Fruit fly (Drosophila melanogaster) whole organism, embryonic: ENCODE measurements around the gene CG42833.

Experiments
- Blimp-1 ChIP-seq: fragments of 200-800 bp; sonication (Bioruptor generic); optimal IDR thresholded peaks from 3 replicates; lab custom pipeline; 2018; ENCODE audit warnings: missing biosample characterization, missing genetic modification characterization, mild to moderate bottlenecking, moderate library complexity, missing genetic modification reagents
- CG10959 ChIP-seq: fragments of 200-800 bp; sonication (Bioruptor generic); IDR thresholded peaks from 2 replicates; pipeline ENCODE4 v1.3.6; 2022; ENCODE audit warnings: missing biosample characterization, missing genetic modification characterization
- CG11093 ChIP-seq: fragments of 200-800 bp; sonication (Bioruptor generic); IDR thresholded peaks from 3 replicates; pipeline ENCODE4 v1.3.6; 2022; ENCODE audit warnings: missing biosample characterization, missing genetic modification characterization
- CG13296 ChIP-seq: fragments of 200-800 bp; sonication (Bioruptor generic); optimal IDR thresholded peaks from 3 replicates; lab custom pipeline; 2018; ENCODE audit warnings: missing biosample characterization, mild to moderate bottlenecking, missing genetic modification characterization
- CG13775 ChIP-seq: fragments of 200-800 bp; sonication (Bioruptor generic); optimal IDR thresholded peaks from 3 replicates; lab custom pipeline; 2017; ENCODE audit warnings: missing biosample characterization, mild to moderate bottlenecking, missing genetic modification characterization
- CG14860 ChIP-seq: fragments of 200-800 bp; sonication (Bioruptor generic); IDR thresholded peaks from 3 replicates; pipeline ENCODE4 v1.3.6; 2022; ENCODE audit warnings: missing biosample characterization, missing genetic modification characterization; ENCODE audit not compliant: partially characterized antibody
- CG14965 ChIP-seq: fragments of 200-800 bp; sonication (Bioruptor generic); optimal IDR thresholded peaks from 2 replicates; lab custom pipeline; 2016; ENCODE audit warnings: missing biosample characterization, missing genetic modification characterization, borderline replicate concordance
- CG15073 ChIP-seq: fragments of 200-800 bp; sonication (Bioruptor generic); optimal IDR thresholded peaks from 2 replicates; lab custom pipeline; 2016; ENCODE audit warnings: missing biosample characterization, missing genetic modification characterization
- CG15269 ChIP-seq: fragments of 200-800 bp; sonication (Bioruptor generic); optimal IDR thresholded peaks from 2 replicates; lab custom pipeline; 2018; ENCODE audit warnings: missing biosample characterization, mild to moderate bottlenecking, missing genetic modification characterization, moderate library complexity
- CG16815 ChIP-seq: fragments of 200-800 bp; sonication (Bioruptor generic); optimal IDR thresholded peaks from 3 replicates; lab custom pipeline; 2017; ENCODE audit warnings: missing biosample characterization, mild to moderate bottlenecking, missing genetic modification characterization
- CG18599 ChIP-seq: fragments of 200-800 bp; sonication (Bioruptor generic); optimal IDR thresholded peaks from 3 replicates; lab custom pipeline; 2017; ENCODE audit warnings: missing biosample characterization, missing genetic modification characterization, mild to moderate bottlenecking, moderate library complexity, missing genetic modification reagents
- CG2116 ChIP-seq: fragments of 200-800 bp; sonication (Bioruptor generic); optimal IDR thresholded peaks from 3 replicates; lab custom pipeline; 2018; ENCODE audit warnings: missing biosample characterization, mild to moderate bottlenecking, missing genetic modification characterization
- CG32532 ChIP-seq: fragments of 200-800 bp; sonication (Bioruptor generic); IDR thresholded peaks from 2 replicates; pipeline ENCODE4 v1.3.6; 2022; ENCODE audit warnings: missing biosample characterization, missing genetic modification characterization
- CG3995 ChIP-seq: fragments of 200-800 bp; sonication (Bioruptor generic); optimal IDR thresholded peaks from 3 replicates; lab custom pipeline; 2016; ENCODE audit warnings: missing biosample characterization, missing genetic modification characterization
- CG4282 ChIP-seq: fragments of 200-800 bp; sonication (Bioruptor generic); optimal IDR thresholded peaks from 2 replicates; lab custom pipeline; 2016; ENCODE audit warnings: missing biosample characterization, missing genetic modification characterization
- CG4707 ChIP-seq: fragments of 200-800 bp; sonication (Bioruptor generic); optimal IDR thresholded peaks from 2 replicates; lab custom pipeline; 2018; ENCODE audit warnings: missing biosample characterization, mild to moderate bottlenecking, missing genetic modification characterization, moderate library complexity
- CG7556 ChIP-seq: fragments of 200-800 bp; sonication (Bioruptor generic); optimal IDR thresholded peaks from 2 replicates; lab custom pipeline; 2017; ENCODE audit warnings: missing biosample characterization, mild to moderate bottlenecking, missing genetic modification characterization
- CG7963 ChIP-seq: fragments of 200-800 bp; sonication (Bioruptor generic); IDR thresholded peaks from 3 replicates; pipeline ENCODE4 v1.3.6; 2022; ENCODE audit warnings: missing biosample characterization, missing genetic modification characterization; ENCODE audit not compliant: partially characterized antibody
- CG9727 ChIP-seq: fragments of 200-800 bp; sonication (Bioruptor generic); optimal IDR thresholded peaks from 3 replicates; lab custom pipeline; 2017; ENCODE audit warnings: missing biosample characterization, mild to moderate bottlenecking, missing genetic modification characterization
- Dp ChIP-seq: fragments of 200-800 bp; sonication (Bioruptor generic); optimal IDR thresholded peaks from 2 replicates; lab custom pipeline; 2018; ENCODE audit warnings: missing biosample characterization, mild to moderate bottlenecking, missing genetic modification characterization, moderate library complexity
- E2f1 ChIP-seq: fragments of 200-800 bp; sonication (Bioruptor generic); IDR thresholded peaks from 2 replicates; pipeline ENCODE4 v1.3.6; 2022; ENCODE audit warnings: missing biosample characterization, missing genetic modification characterization
- GATAe ChIP-seq: fragments of 200-800 bp; sonication (Bioruptor generic); conservative IDR thresholded peaks from 2 replicates; pipeline ENCODE4 v1.3.6; 2022; ENCODE audit warnings: missing biosample characterization, missing genetic modification characterization
- HHEX ChIP-seq: fragments of 200-800 bp; sonication (Bioruptor generic); optimal IDR thresholded peaks from 3 replicates; lab custom pipeline; 2017; ENCODE audit warnings: missing biosample characterization, mild to moderate bottlenecking, missing genetic modification characterization, missing genetic modification reagents
- Hmx ChIP-seq: fragments of 200-800 bp; sonication (Bioruptor generic); optimal IDR thresholded peaks from 2 replicates; lab custom pipeline; 2016; ENCODE audit warnings: missing biosample characterization, missing genetic modification characterization
- Lhr ChIP-seq: fragments of 200-800 bp; sonication (Bioruptor generic); optimal IDR thresholded peaks from 3 replicates; lab custom pipeline; 2017; ENCODE audit warnings: mild to moderate bottlenecking, missing biosample characterization, missing genetic modification reagents, missing genetic modification characterization
- MESR4 ChIP-seq: fragments of 200-800 bp; sonication (Bioruptor generic); optimal IDR thresholded peaks from 2 replicates; lab custom pipeline; 2018; ENCODE audit warnings: missing biosample characterization, mild to moderate bottlenecking, missing genetic modification characterization, moderate library complexity
- Rfx ChIP-seq: fragments of 200-800 bp; sonication (Bioruptor generic); IDR thresholded peaks from 2 replicates; pipeline ENCODE4 v1.3.6; 2022; ENCODE audit warnings: missing biosample characterization, missing genetic modification characterization
- Xbp1 ChIP-seq: fragments of 200-800 bp; sonication (Bioruptor generic); optimal IDR thresholded peaks from 3 replicates; lab custom pipeline; 2016; ENCODE audit warnings: missing biosample characterization, mild to moderate bottlenecking, missing genetic modification characterization
- Xrp1 ChIP-seq: fragments of 200-800 bp; sonication (Bioruptor generic); IDR thresholded peaks from 2 replicates; pipeline ENCODE4 v1.3.6; 2022; ENCODE audit warnings: missing biosample characterization, missing genetic modification characterization
- ac ChIP-seq: fragments of 200-800 bp; sonication (Bioruptor generic); optimal IDR thresholded peaks from 3 replicates; lab custom pipeline; 2017; ENCODE audit warnings: missing biosample characterization, mild to moderate bottlenecking, missing genetic modification characterization
- aop ChIP-seq: fragments of 200-800 bp; sonication (Bioruptor generic); IDR thresholded peaks from 2 replicates; pipeline ENCODE4 v1.3.6; 2022; ENCODE audit warnings: missing biosample characterization, missing genetic modification characterization
- ato ChIP-seq: fragments of 200-800 bp; sonication (Bioruptor generic); IDR thresholded peaks from 2 replicates; pipeline ENCODE4 v1.3.6; 2022; ENCODE audit warnings: missing biosample characterization, missing genetic modification characterization; ENCODE audit not compliant: partially characterized antibody
- btn ChIP-seq: fragments of 200-800 bp; sonication (Bioruptor generic); optimal IDR thresholded peaks from 2 replicates; lab custom pipeline; 2016; ENCODE audit warnings: missing biosample characterization, missing genetic modification characterization
- chinmo ChIP-seq: fragments of 200-800 bp; sonication (Bioruptor generic); IDR thresholded peaks from 4 replicates; pipeline ENCODE4 v1.3.6; 2022; ENCODE audit warnings: missing biosample characterization, missing genetic modification characterization; ENCODE audit not compliant: partially characterized antibody
- dati ChIP-seq: fragments of 200-800 bp; sonication (Bioruptor generic); IDR thresholded peaks from 2 replicates; pipeline ENCODE4 v1.3.6; 2022; ENCODE audit warnings: missing biosample characterization, missing genetic modification characterization
- dysf ChIP-seq: fragments of 200-800 bp; sonication (Bioruptor generic); IDR thresholded peaks from 3 replicates; pipeline ENCODE4 v1.3.6; 2022; ENCODE audit warnings: missing biosample characterization, missing genetic modification characterization
- eve ChIP-seq, 2 experiments: fragments of >200 bp; optimal IDR thresholded peaks; 2 replicates each; lab custom pipeline; 2017; ENCODE audit warnings: missing biosample characterization in 2 of 2, missing genetic modification characterization in 2 of 2
- fd3F ChIP-seq: fragments of 200-800 bp; sonication (Bioruptor generic); optimal IDR thresholded peaks from 2 replicates; lab custom pipeline; 2018; ENCODE audit warnings: missing biosample characterization, mild to moderate bottlenecking, missing genetic modification characterization, moderate library complexity
- fd64A ChIP-seq: fragments of 200-800 bp; sonication (Bioruptor generic); optimal IDR thresholded peaks from 3 replicates; lab custom pipeline; 2018; ENCODE audit warnings: missing biosample characterization, mild to moderate bottlenecking, missing genetic modification characterization
- fu2 ChIP-seq: fragments of 200-800 bp; sonication (Bioruptor generic); optimal IDR thresholded peaks from 2 replicates; lab custom pipeline; 2016; ENCODE audit warnings: missing biosample characterization, missing genetic modification characterization
- hbn ChIP-seq: fragments of 200-800 bp; sonication (Bioruptor generic); IDR thresholded peaks from 2 replicates; pipeline ENCODE4 v1.3.6; 2022; ENCODE audit warnings: missing biosample characterization, missing genetic modification characterization; ENCODE audit not compliant: partially characterized antibody
- inv ChIP-seq: fragments of 200-800 bp; sonication (Bioruptor generic); IDR thresholded peaks from 2 replicates; pipeline ENCODE4 v1.3.6; 2022; ENCODE audit warnings: missing biosample characterization, missing genetic modification characterization; ENCODE audit not compliant: partially characterized antibody
- pan ChIP-seq, 4 experiments: fragments of >200 bp in 3 of 4; fragments of 200-800 bp in 1 of 4; sonication (Bioruptor generic) in 1 of 4; optimal IDR thresholded peaks in 3 of 4; IDR thresholded peaks in 1 of 4; 2 replicates each; pipeline versions ENCODE4 v1.3.6 to Lab custom; 2017 to 2022; ENCODE audit warnings: missing biosample characterization in 2 of 4, missing genetic modification characterization in 2 of 4, mixed read lengths in 1 of 4
- schlank ChIP-seq: fragments of 200-800 bp; sonication (Bioruptor generic); optimal IDR thresholded peaks from 2 replicates; lab custom pipeline; 2018; ENCODE audit warnings: missing biosample characterization, mild to moderate bottlenecking, missing genetic modification characterization
- sd ChIP-seq: fragments of 200-800 bp; sonication (Bioruptor generic); optimal IDR thresholded peaks from 3 replicates; lab custom pipeline; 2018; ENCODE audit warnings: missing biosample characterization, mild to moderate bottlenecking, missing genetic modification characterization, moderate library complexity
- sna ChIP-seq: fragments of 200-800 bp; sonication (Bioruptor generic); IDR thresholded peaks from 2 replicates; pipeline ENCODE4 v1.3.6; 2022; ENCODE audit warnings: missing biosample characterization, missing genetic modification characterization; ENCODE audit not compliant: partially characterized antibody
- tgo ChIP-seq: fragments of 200-800 bp; sonication (Bioruptor generic); IDR thresholded peaks from 3 replicates; pipeline ENCODE4 v1.3.6; 2022; ENCODE audit warnings: missing biosample characterization, missing genetic modification characterization
- unpg ChIP-seq: fragments of 200-800 bp; sonication (Bioruptor generic); optimal IDR thresholded peaks from 3 replicates; lab custom pipeline; 2018; ENCODE audit warnings: missing biosample characterization, mild to moderate bottlenecking, missing genetic modification characterization, moderate library complexity
- zfh1 ChIP-seq: fragments of 200-800 bp; sonication (Bioruptor generic); IDR thresholded peaks from 3 replicates; pipeline ENCODE4 v1.3.6; 2022; ENCODE audit warnings: missing biosample characterization, missing genetic modification characterization

CG42833 gene

dm6 chr3L:20221412-20221864 lies 21.5 kb downstream of the CG42833 start, which contains the start of gene CG17145:
CG17145 (plus strand) TSS chr3L:20221814.
- TF ChIP-seq CG2116 (GFP tag; lab: Kevin White, UChicago) (no peak), CG14860 (no peak), CG4282 (GFP tag; lab: Kevin White, UChicago) (no peak), Xbp1 (GFP tag; lab: Kevin White, UChicago) (no peak), Lhr (GFP tag; lab: Kevin White, UChicago) (no peak), CG9727 (GFP tag; lab: Kevin White, UChicago) (peak; percentile 7), CG10959 (GFP tag; lab: Robert Waterston, UW) (no peak), Rfx (GFP tag; lab: Robert Waterston, UW) (0 out of 2 replicates have a peak, but pooled peaks have one; percentile 28), inv (no peak), eve (GFP tag; optimal IDR thresholded peaks at IDR 0.05; lab: Kevin White, UChicago) (no peak), CG7963 (GFP tag; lab: Robert Waterston, UW) (no peak), unpg (GFP tag; lab: Kevin White, UChicago) (no peak), CG16815 (GFP tag; lab: Kevin White, UChicago) (no peak), MESR4 (no peak), aop (GFP tag; lab: Robert Waterston, UW) (no peak), dysf (GFP tag; lab: Robert Waterston, UW) (peak; percentile 54; the same call in 2 of the 3 replicates), GATAe (GFP tag; lab: Robert Waterston, UW) (peak; percentile 45; the same call in 1 of the 2 replicates), zfh1 (GFP tag; lab: Robert Waterston, UW) (no peak), hbn (GFP tag; lab: Robert Waterston, UW) (no peak), sna (GFP tag; lab: Robert Waterston, UW) (no peak), Hmx (GFP tag; lab: Kevin White, UChicago) (no peak), Blimp-1 (no peak), ato (GFP tag; lab: Robert Waterston, UW) (no peak), CG15269 (tag; lab: Kevin White, UChicago) (peak; percentile 55), CG4707 (GFP tag; lab: Kevin White, UChicago) (no peak), CG7556 (GFP tag; lab: Kevin White, UChicago) (peak; percentile 18), CG13296 (GFP tag; lab: Kevin White, UChicago) (no peak), Dp (GFP tag; lab: Kevin White, UChicago) (no peak), ac (GFP tag; lab: Kevin White, UChicago) (no peak), dati (no peak), fd64A (no peak), CG11093 (GFP tag; lab: Robert Waterston, UW) (no peak), btn (GFP tag; lab: Kevin White, UChicago) (no peak), Xrp1 (GFP tag; lab: Robert Waterston, UW) (no peak), tgo (GFP tag; lab: Robert Waterston, UW) (no peak), HHEX (GFP tag; lab: Kevin White, UChicago) (peak; percentile 26), schlank (no peak), CG32532 (GFP tag; lab: Robert Waterston, UW) (0 out of 2 replicates have a peak, but pooled peaks have one; percentile 16), fu2 (GFP tag; lab: Kevin White, UChicago) (no peak), CG3995 (no peak), CG13775 (GFP tag; lab: Kevin White, UChicago) (no peak), fd3F (GFP tag; lab: Kevin White, UChicago) (peak; percentile 7), CG14965 (GFP tag; lab: Kevin White, UChicago) (no peak), E2f1 (GFP tag; lab: Robert Waterston, UW) (no peak), sd (tag; lab: Kevin White, UChicago) (peak; percentile 18), chinmo (no peak), CG15073 (no peak), pan (optimal IDR thresholded peaks at IDR 0.05; lab: Kevin White, UChicago) (no peak), pan (GFP tag; optimal IDR thresholded peaks at IDR 0.05 in 1 of 2, IDR thresholded peaks at IDR 0.05 in 1 of 2) (no peak), CG18599 (peak; percentile 52)
